Fruit fly (Drosophila melanogaster) whole organism, embryonic: ENCODE measurements around the gene Cht10.

ENCODE experiments used
- Aef1 ChIP-seq: fragments of 200-800 bp; sonication (Bioruptor generic); IDR thresholded peaks from 3 replicates; pipeline ENCODE4 v1.3.6; 2022; ENCODE audit warnings: missing biosample characterization, missing genetic modification characterization
- Bdp1 ChIP-seq: fragments of 200-800 bp; sonication (Bioruptor generic); optimal IDR thresholded peaks from 3 replicates; lab custom pipeline; 2016; ENCODE audit warnings: missing biosample characterization, missing genetic modification characterization
- Bteb2 ChIP-seq: fragments of 200-800 bp; sonication (Bioruptor generic); optimal IDR thresholded peaks from 2 replicates; lab custom pipeline; 2016; ENCODE audit warnings: missing biosample characterization, missing genetic modification characterization
- CG10431 ChIP-seq: fragments of 200-800 bp; sonication (Bioruptor generic); optimal IDR thresholded peaks from 3 replicates; lab custom pipeline; 2018; ENCODE audit warnings: missing biosample characterization, mild to moderate bottlenecking, missing genetic modification characterization
- CG10959 ChIP-seq: fragments of 200-800 bp; sonication (Bioruptor generic); IDR thresholded peaks from 2 replicates; pipeline ENCODE4 v1.3.6; 2022; ENCODE audit warnings: missing biosample characterization, missing genetic modification characterization
- CG11085 ChIP-seq: fragments of 200-800 bp; sonication (Bioruptor generic); IDR thresholded peaks from 2 replicates; pipeline ENCODE4 v1.3.6; 2022; ENCODE audit warnings: missing biosample characterization, missing genetic modification characterization
- CG11560 ChIP-seq: fragments of 200-800 bp; sonication (Bioruptor generic); IDR thresholded peaks from 3 replicates; pipeline ENCODE4 v1.3.6; 2022; ENCODE audit warnings: missing biosample characterization, missing genetic modification characterization
- CG11723 ChIP-seq: fragments of 200-800 bp; sonication (Bioruptor generic); optimal IDR thresholded peaks from 2 replicates; lab custom pipeline; 2017; ENCODE audit warnings: missing biosample characterization, mild to moderate bottlenecking, missing genetic modification characterization
- CG14710 ChIP-seq: fragments of 200-800 bp; sonication (Bioruptor generic); optimal IDR thresholded peaks from 3 replicates; lab custom pipeline; 2019; ENCODE audit warnings: missing biosample characterization, mild to moderate bottlenecking, missing genetic modification characterization, moderate library complexity
- CG15011 ChIP-seq: fragments of 200-800 bp; sonication (Bioruptor generic); optimal IDR thresholded peaks from 3 replicates; lab custom pipeline; 2018; ENCODE audit warnings: missing biosample characterization, mild to moderate bottlenecking, missing genetic modification characterization
- CG1602 ChIP-seq: fragments of 200-800 bp; sonication (Bioruptor generic); optimal IDR thresholded peaks from 3 replicates; lab custom pipeline; 2016; ENCODE audit warnings: missing biosample characterization, missing genetic modification characterization
- CG1603 ChIP-seq: fragments of 200-800 bp; sonication (Bioruptor generic); optimal IDR thresholded peaks from 2 replicates; lab custom pipeline; 2019; ENCODE audit warnings: missing biosample characterization, mild to moderate bottlenecking, missing genetic modification characterization, moderate library complexity
- CG1647 ChIP-seq: fragments of 200-800 bp; sonication (Bioruptor generic); optimal IDR thresholded peaks from 3 replicates; lab custom pipeline; 2016; ENCODE audit warnings: missing biosample characterization, missing genetic modification characterization
- CG17361 ChIP-seq: fragments of 200-800 bp; sonication (Bioruptor generic); IDR thresholded peaks from 3 replicates; pipeline ENCODE4 v1.3.6; 2022; ENCODE audit warnings: missing biosample characterization, missing genetic modification characterization
- CG1832 ChIP-seq: fragments of 200-800 bp; sonication (Bioruptor generic); optimal IDR thresholded peaks from 2 replicates; lab custom pipeline; 2017; ENCODE audit warnings: missing biosample characterization, mild to moderate bottlenecking, missing genetic modification characterization, inconsistent platforms
- CG30403 ChIP-seq: fragments of 200-800 bp; sonication (Bioruptor generic); optimal IDR thresholded peaks from 3 replicates; lab custom pipeline; 2016; ENCODE audit warnings: missing biosample characterization, missing genetic modification characterization
- CG33213 ChIP-seq: fragments of 200-800 bp; sonication (Bioruptor generic); optimal IDR thresholded peaks from 3 replicates; lab custom pipeline; 2016; ENCODE audit warnings: missing biosample characterization, missing genetic modification characterization
- CG34224 ChIP-seq: fragments of 200-800 bp; sonication (Bioruptor generic); IDR thresholded peaks from 3 replicates; pipeline ENCODE4 v1.3.6; 2022; ENCODE audit warnings: missing biosample characterization, missing genetic modification characterization; ENCODE audit not compliant: partially characterized antibody
- CG4854 ChIP-seq: fragments of 200-800 bp; sonication (Bioruptor generic); optimal IDR thresholded peaks from 2 replicates; lab custom pipeline; 2016; ENCODE audit warnings: missing biosample characterization, missing genetic modification characterization, inconsistent platforms
- CG6854 ChIP-seq: fragments of 200-800 bp; sonication (Bioruptor generic); optimal IDR thresholded peaks from 3 replicates; lab custom pipeline; 2017; ENCODE audit warnings: missing biosample characterization, mild to moderate bottlenecking, missing genetic modification characterization
- CG7357 ChIP-seq: fragments of 200-800 bp; sonication (Bioruptor generic); IDR thresholded peaks from 3 replicates; pipeline ENCODE4 v1.3.6; 2022; ENCODE audit warnings: missing biosample characterization, missing genetic modification characterization
- CG9797 ChIP-seq: fragments of 200-800 bp; sonication (Bioruptor generic); optimal IDR thresholded peaks from 3 replicates; lab custom pipeline; 2018; ENCODE audit warnings: missing biosample characterization, mild to moderate bottlenecking, missing genetic modification characterization
- Dek ChIP-seq: fragments of 200-800 bp; sonication (Bioruptor generic); optimal IDR thresholded peaks from 3 replicates; lab custom pipeline; 2019; ENCODE audit warnings: missing biosample characterization, mild to moderate bottlenecking, missing genetic modification characterization, moderate library complexity
- Ets65A ChIP-seq: fragments of 200-800 bp; sonication (Bioruptor generic); peaks from one replicate; lab custom pipeline; 2016; ENCODE audit warnings: missing biosample characterization, missing genetic modification characterization
- Fer1 ChIP-seq: fragments of 200-800 bp; sonication (Bioruptor generic); optimal IDR thresholded peaks from 2 replicates; lab custom pipeline; 2017; ENCODE audit warnings: missing biosample characterization, mild to moderate bottlenecking, missing genetic modification characterization
- H2.0 ChIP-seq: fragments of 200-800 bp; sonication (Bioruptor generic); IDR thresholded peaks from 2 replicates; pipeline ENCODE4 v1.3.6; 2022; ENCODE audit warnings: missing biosample characterization, missing genetic modification characterization
- HLHmδ ChIP-seq: fragments of 200-800 bp; sonication (Bioruptor generic); optimal IDR thresholded peaks from 2 replicates; lab custom pipeline; 2018; ENCODE audit warnings: missing biosample characterization, mild to moderate bottlenecking, missing genetic modification characterization, moderate library complexity
- Lim3 ChIP-seq: fragments of 200-800 bp; sonication (Bioruptor generic); IDR thresholded peaks from 2 replicates; pipeline ENCODE4 v1.3.6; 2022; ENCODE audit warnings: missing biosample characterization, missing genetic modification characterization
- NC2α ChIP-seq: fragments of 200-800 bp; sonication (Bioruptor generic); optimal IDR thresholded peaks from 2 replicates; lab custom pipeline; 2016; ENCODE audit warnings: missing biosample characterization, missing genetic modification characterization
- NfI ChIP-seq: fragments of 200-800 bp; sonication (Bioruptor generic); optimal IDR thresholded peaks from 3 replicates; lab custom pipeline; 2018; ENCODE audit warnings: missing biosample characterization, mild to moderate bottlenecking, missing genetic modification characterization, moderate library complexity
- Scr ChIP-seq: fragments of 200-800 bp; sonication (Bioruptor generic); IDR thresholded peaks from 2 replicates; pipeline ENCODE4 v1.3.6; 2022; ENCODE audit warnings: missing biosample characterization, missing genetic modification characterization; ENCODE audit not compliant: partially characterized antibody
- Spps ChIP-seq: fragments of 200-800 bp; sonication (Bioruptor generic); optimal IDR thresholded peaks from 2 replicates; lab custom pipeline; 2018; ENCODE audit warnings: missing biosample characterization, mild to moderate bottlenecking, missing genetic modification characterization
- Taf1 ChIP-seq: fragments of 200-800 bp; sonication (Bioruptor generic); IDR thresholded peaks from 2 replicates; pipeline ENCODE4 v1.3.6; 2022; ENCODE audit warnings: missing biosample characterization, missing genetic modification characterization
- cg ChIP-seq: fragments of 200-800 bp; sonication (Bioruptor generic); optimal IDR thresholded peaks from 3 replicates; lab custom pipeline; 2019; ENCODE audit warnings: missing biosample characterization, mild to moderate bottlenecking, missing genetic modification characterization, moderate library complexity
- chif ChIP-seq, 2 experiments: fragments of 200-800 bp; sonication (Bioruptor generic); optimal IDR thresholded peaks; 3 replicates each; lab custom pipeline; 2016; ENCODE audit warnings: missing biosample characterization in 2 of 2, missing genetic modification characterization in 2 of 2
- dpn ChIP-seq, 2 experiments: fragments of 200-800 bp; sonication (Bioruptor generic); optimal IDR thresholded peaks; 3 replicates each; lab custom pipeline; 2016; ENCODE audit warnings: missing biosample characterization in 2 of 2, missing genetic modification characterization in 2 of 2
- ewg ChIP-seq: fragments of 200-800 bp; sonication (Bioruptor generic); optimal IDR thresholded peaks from 3 replicates; lab custom pipeline; 2017; ENCODE audit warnings: mild to moderate bottlenecking, missing biosample characterization, missing genetic modification reagents, missing genetic modification characterization
- gcm2 ChIP-seq: fragments of 200-800 bp; sonication (Bioruptor generic); optimal IDR thresholded peaks from 2 replicates; lab custom pipeline; 2016; ENCODE audit warnings: missing biosample characterization, missing genetic modification characterization
- h ChIP-seq: fragments of >200 bp; optimal IDR thresholded peaks from 2 replicates; lab custom pipeline; 2017
- ken ChIP-seq: fragments of 200-800 bp; sonication (Bioruptor generic); IDR thresholded peaks from 3 replicates; pipeline ENCODE4 v1.3.6; 2022; ENCODE audit warnings: missing biosample characterization, missing genetic modification characterization
- klu ChIP-seq: fragments of 200-800 bp; sonication (Bioruptor generic); IDR thresholded peaks from 2 replicates; pipeline ENCODE4 v1.3.6; 2022; ENCODE audit warnings: missing biosample characterization, missing genetic modification characterization
- knrl ChIP-seq: fragments of 200-800 bp; sonication (Bioruptor generic); IDR thresholded peaks from 3 replicates; pipeline ENCODE4 v1.3.6; 2022; ENCODE audit warnings: missing biosample characterization, missing genetic modification characterization; ENCODE audit not compliant: partially characterized antibody
- lmd ChIP-seq: fragments of 200-800 bp; sonication (Bioruptor generic); IDR thresholded peaks from 2 replicates; pipeline ENCODE4 v1.3.6; 2022; ENCODE audit warnings: missing biosample characterization, missing genetic modification characterization
- mirr ChIP-seq: fragments of 200-800 bp; sonication (Bioruptor generic); optimal IDR thresholded peaks from 3 replicates; lab custom pipeline; 2018; ENCODE audit warnings: missing biosample characterization, mild to moderate bottlenecking, missing genetic modification characterization
- org-1 ChIP-seq: fragments of 200-800 bp; sonication (Bioruptor generic); optimal IDR thresholded peaks from 2 replicates; lab custom pipeline; 2017; ENCODE audit warnings: missing biosample characterization, missing genetic modification characterization
- psq ChIP-seq: fragments of 200-800 bp; sonication (Bioruptor generic); optimal IDR thresholded peaks from 2 replicates; lab custom pipeline; 2017; ENCODE audit warnings: missing biosample characterization, missing genetic modification characterization
- rib ChIP-seq: fragments of 200-800 bp; sonication (Bioruptor generic); IDR thresholded peaks from 2 replicates; pipeline ENCODE4 v1.3.6; 2022; ENCODE audit warnings: missing biosample characterization, missing genetic modification characterization
- row ChIP-seq: fragments of 200-800 bp; sonication (Bioruptor generic); IDR thresholded peaks from 3 replicates; pipeline ENCODE4 v1.3.6; 2022; ENCODE audit warnings: missing biosample characterization, missing genetic modification characterization
- sens ChIP-seq: fragments of 200-800 bp; sonication (Bioruptor generic); peaks from one replicate; lab custom pipeline; 2016; ENCODE audit warnings: missing biosample characterization, missing genetic modification characterization
- tgo ChIP-seq: fragments of 200-800 bp; sonication (Bioruptor generic); IDR thresholded peaks from 3 replicates; pipeline ENCODE4 v1.3.6; 2022; ENCODE audit warnings: missing biosample characterization, missing genetic modification characterization
- wek ChIP-seq: fragments of 200-800 bp; sonication (Bioruptor generic); optimal IDR thresholded peaks from 3 replicates; lab custom pipeline; 2018; ENCODE audit warnings: missing biosample characterization, mild to moderate bottlenecking, missing genetic modification characterization, moderate library complexity
- z ChIP-seq: fragments of 200-800 bp; sonication (Bioruptor generic); IDR thresholded peaks from 3 replicates; pipeline ENCODE4 v1.3.6; 2022; ENCODE audit warnings: missing biosample characterization, missing genetic modification characterization
- zen2 ChIP-seq: fragments of 200-800 bp; sonication (Bioruptor generic); IDR thresholded peaks from 3 replicates; pipeline ENCODE4 v1.3.6; 2022; ENCODE audit warnings: missing biosample characterization, missing genetic modification characterization; ENCODE audit not compliant: partially characterized antibody

The Cht10 gene

DNA sequence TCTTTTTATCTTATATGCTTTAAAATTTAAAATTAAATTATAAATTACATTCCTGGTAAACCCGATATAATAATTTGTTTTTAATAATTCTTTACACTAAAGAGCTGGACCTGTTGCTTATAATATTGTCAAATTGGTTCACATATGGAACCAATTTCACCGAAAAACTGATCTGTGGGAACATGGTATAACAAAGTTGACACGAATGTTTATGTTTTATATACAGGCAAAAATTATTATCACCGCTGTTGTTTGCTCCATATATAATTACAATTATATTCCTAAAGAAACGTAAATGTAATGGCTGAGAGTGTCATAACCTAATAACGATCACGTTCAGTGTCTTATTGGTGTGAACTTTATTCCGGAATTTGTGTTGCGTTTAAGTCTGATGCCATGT, 44.1 kb downstream of the Cht10 start, which contains the start of gene cta (continued):
- TF ChIP-seq CG7357, result peak; percentile 97
- peak; percentile 48 for TF ChIP-seq CG14710 (tag; lab: Kevin White, UChicago)
- no peak for TF ChIP-seq CG10959
- TF ChIP-seq Ets65A, result peak; percentile 75
- TF ChIP-seq mirr (GFP tag; lab: Kevin White, UChicago), result no peak
- TF ChIP-seq NfI (GFP tag; lab: Kevin White, UChicago), result no peak
- TF ChIP-seq ken, result no peak
- no peak for TF ChIP-seq ewg
- TF ChIP-seq HLHmδ, result no peak
- no peak for TF ChIP-seq rib (GFP tag; lab: Robert Waterston, UW)
- no peak for TF ChIP-seq CG1832
- peak; percentile 55; the same call in 2 of the 3 replicates for TF ChIP-seq CG17361 (GFP tag; lab: Robert Waterston, UW)
- no peak for TF ChIP-seq wek
- no peak for TF ChIP-seq cg (GFP tag; lab: Kevin White, UChicago)
- no peak for TF ChIP-seq CG4854 (GFP tag; lab: Kevin White, UChicago)
- TF ChIP-seq Dek, result no peak
- TF ChIP-seq lmd (GFP tag; lab: Robert Waterston, UW), result no peak
- TF ChIP-seq CG9797 (GFP tag; lab: Kevin White, UChicago), result no peak
- TF ChIP-seq CG11085 (GFP tag; lab: Robert Waterston, UW), result no peak
- TF ChIP-seq h (lab: Kevin White, UChicago), result no peak
- no peak for TF ChIP-seq CG6854 (GFP tag; lab: Kevin White, UChicago)
- no peak for TF ChIP-seq knrl (GFP tag; lab: Robert Waterston, UW)
- TF ChIP-seq Bdp1, result no peak
- no peak for TF ChIP-seq sens (GFP tag; lab: Kevin White, UChicago)
- TF ChIP-seq CG15011 (GFP tag; lab: Kevin White, UChicago), result no peak
- TF ChIP-seq CG34224, result no peak
- no peak for TF ChIP-seq Fer1 (GFP tag; lab: Kevin White, UChicago)
- no peak for TF ChIP-seq chif (GFP tag; optimal IDR thresholded peaks at IDR 0.05; lab: Kevin White, UChicago)
- no peak for TF ChIP-seq CG1647
- TF ChIP-seq gcm2 (GFP tag; lab: Kevin White, UChicago), result no peak
- TF ChIP-seq CG10431 (GFP tag; lab: Kevin White, UChicago), result no peak
- TF ChIP-seq psq (GFP tag; lab: Kevin White, UChicago), result no peak
- TF ChIP-seq klu (GFP tag; lab: Robert Waterston, UW), result no peak
- TF ChIP-seq CG30403 (GFP tag; lab: Kevin White, UChicago), result no peak
- TF ChIP-seq zen2 (GFP tag; lab: Robert Waterston, UW), result no peak
- TF ChIP-seq Bteb2, result no peak
- no peak for TF ChIP-seq CG11560 (tag; lab: Robert Waterston, UW)
- no peak for TF ChIP-seq CG33213 (GFP tag; lab: Kevin White, UChicago)
- no peak for TF ChIP-seq Taf1 (GFP tag; lab: Robert Waterston, UW)
- no peak for TF ChIP-seq CG1602
- TF ChIP-seq Scr (GFP tag; lab: Robert Waterston, UW), result no peak
- no peak for TF ChIP-seq z (GFP tag; lab: Robert Waterston, UW)
- TF ChIP-seq Spps (tag; lab: Kevin White, UChicago), result no peak
- peak; percentile 85 for TF ChIP-seq CG11723
- TF ChIP-seq NC2α (GFP tag; lab: Kevin White, UChicago), result no peak
- TF ChIP-seq Aef1 (GFP tag; lab: Robert Waterston, UW), result no peak
- no peak for TF ChIP-seq dpn (GFP tag; optimal IDR thresholded peaks at IDR 0.05; lab: Kevin White, UChicago)
- TF ChIP-seq tgo (GFP tag; lab: Robert Waterston, UW), result no peak
- TF ChIP-seq org-1, result no peak
- no peak for TF ChIP-seq Lim3 (GFP tag; lab: Robert Waterston, UW)
- TF ChIP-seq CG1603, result peak; percentile 99
- peak; percentile 79 for TF ChIP-seq row
- TF ChIP-seq H2.0, result no peak
